Fruit fly (Drosophila melanogaster) whole organism, pupa: ENCODE data around the gene CG31265.

Experiments used
- CG10348 ChIP-seq: fragments of 200-800 bp; sonication (Bioruptor generic); IDR thresholded peaks from 2 replicates; pipeline ENCODE4 v1.3.6; 2022; ENCODE audit warnings: missing biosample characterization, missing genetic modification characterization
- CG12605 ChIP-seq: fragments of 200-800 bp; sonication (Bioruptor generic); IDR thresholded peaks from 2 replicates; pipeline ENCODE4 v1.3.6; 2022; ENCODE audit warnings: missing biosample characterization, missing genetic modification characterization
- CG13204 ChIP-seq: fragments of 200-800 bp; sonication (Bioruptor generic); optimal IDR thresholded peaks from 2 replicates; lab custom pipeline; 2018; ENCODE audit warnings: missing biosample characterization, mild to moderate bottlenecking, missing genetic modification characterization, moderate library complexity
- CG14655 ChIP-seq: fragments of 200-800 bp; sonication (Bioruptor generic); optimal IDR thresholded peaks from 3 replicates; lab custom pipeline; 2017; ENCODE audit warnings: mild to moderate bottlenecking, missing biosample characterization, missing genetic modification reagents, missing genetic modification characterization
- CG15710 ChIP-seq: fragments of 200-800 bp; sonication (Bioruptor generic); optimal IDR thresholded peaks from 2 replicates; lab custom pipeline; 2018; ENCODE audit warnings: missing biosample characterization, mild to moderate bottlenecking, missing genetic modification characterization, moderate library complexity
- CG17806 ChIP-seq: fragments of 200-800 bp; sonication (Bioruptor generic); optimal IDR thresholded peaks from 2 replicates; lab custom pipeline; 2018; ENCODE audit warnings: missing biosample characterization, mild to moderate bottlenecking, missing genetic modification characterization, moderate library complexity
- CG32121 ChIP-seq: fragments of 200-800 bp; sonication (Bioruptor generic); IDR thresholded peaks from 2 replicates; pipeline ENCODE4 v1.3.6; 2022; ENCODE audit warnings: missing biosample characterization, missing genetic modification characterization
- CG34367 ChIP-seq: fragments of 200-800 bp; sonication (Bioruptor generic); optimal IDR thresholded peaks from 2 replicates; lab custom pipeline; 2018; ENCODE audit warnings: missing biosample characterization, mild to moderate bottlenecking, missing genetic modification characterization
- CG4496 ChIP-seq: fragments of 200-800 bp; sonication (Bioruptor generic); IDR thresholded peaks from 3 replicates; pipeline ENCODE4 v1.3.6; 2022; ENCODE audit warnings: missing biosample characterization, missing genetic modification characterization
- CG8159 ChIP-seq: fragments of 200-800 bp; sonication (Bioruptor generic); optimal IDR thresholded peaks from 3 replicates; lab custom pipeline; 2018; ENCODE audit warnings: missing biosample characterization, mild to moderate bottlenecking, missing genetic modification characterization, moderate library complexity
- CG8301 ChIP-seq: fragments of 200-800 bp; sonication (Bioruptor generic); optimal IDR thresholded peaks from 2 replicates; lab custom pipeline; 2018; ENCODE audit warnings: missing biosample characterization, mild to moderate bottlenecking, missing genetic modification characterization
- CG9948 ChIP-seq: fragments of 200-800 bp; sonication (Bioruptor generic); optimal IDR thresholded peaks from 2 replicates; lab custom pipeline; 2018; ENCODE audit warnings: missing biosample characterization, mild to moderate bottlenecking, missing genetic modification characterization, moderate library complexity
- D1 ChIP-seq: fragments of 200-800 bp; sonication (Bioruptor generic); optimal IDR thresholded peaks from 2 replicates; lab custom pipeline; 2018; ENCODE audit warnings: missing biosample characterization, mild to moderate bottlenecking, missing genetic modification characterization, moderate library complexity
- EcR ChIP-seq: fragments of 200-800 bp; sonication (Bioruptor generic); optimal IDR thresholded peaks from 3 replicates; lab custom pipeline; 2019; ENCODE audit warnings: missing biosample characterization, missing genetic modification characterization, mild to moderate bottlenecking, moderate library complexity, missing genetic modification reagents
- Ets98B ChIP-seq: fragments of 200-800 bp; sonication (Bioruptor generic); IDR thresholded peaks from 2 replicates; pipeline ENCODE4 v1.3.6; 2022; ENCODE audit warnings: missing biosample characterization, missing genetic modification characterization
- Pif1A ChIP-seq: fragments of 200-800 bp; sonication (Bioruptor generic); optimal IDR thresholded peaks from 3 replicates; lab custom pipeline; 2016; ENCODE audit warnings: missing biosample characterization, missing genetic modification characterization
- Pif1B ChIP-seq: fragments of 200-800 bp; sonication (Bioruptor generic); optimal IDR thresholded peaks from 3 replicates; lab custom pipeline; 2016; ENCODE audit warnings: missing biosample characterization, missing genetic modification characterization
- Snoo ChIP-seq: fragments of 200-800 bp; sonication (Bioruptor generic); optimal IDR thresholded peaks from 3 replicates; lab custom pipeline; 2017; ENCODE audit warnings: missing biosample characterization, mild to moderate bottlenecking, missing genetic modification characterization, inconsistent platforms
- fd96Ca ChIP-seq: fragments of 200-800 bp; sonication (Bioruptor generic); IDR thresholded peaks from 3 replicates; pipeline ENCODE4 v1.3.6; 2022; ENCODE audit warnings: missing biosample characterization, missing genetic modification characterization
- gl ChIP-seq: fragments of 200-800 bp; sonication (Bioruptor generic); optimal IDR thresholded peaks from 2 replicates; lab custom pipeline; 2018; ENCODE audit warnings: missing biosample characterization, mild to moderate bottlenecking, missing genetic modification characterization
- rn ChIP-seq: fragments of 200-800 bp; sonication (Bioruptor generic); IDR thresholded peaks from 2 replicates; pipeline ENCODE4 v1.3.6; 2022; ENCODE audit warnings: missing biosample characterization, missing genetic modification characterization

The CG31265 gene

dm6 chr3R:17110880-17111726, 16.9 kb upstream of the CG31265 start:
- peak; percentile 96 for TF ChIP-seq EcR
- no peak for TF ChIP-seq CG32121

dm6 chr3R:17115668-17116067, 12.3 kb upstream of the CG31265 start:
- no peak for TF ChIP-seq rn (GFP tag; lab: Robert Waterston, UW)
- no peak for TF ChIP-seq Ets98B
- no peak for TF ChIP-seq Pif1B (GFP tag; lab: Kevin White, UChicago)
- TF ChIP-seq D1 (tag; lab: Kevin White, UChicago) = no peak

- TF ChIP-seq CG4496 (GFP tag; lab: Robert Waterston, UW) (peak; percentile 46; the same call in 2 of the 3 replicates), fd96Ca (GFP tag; lab: Robert Waterston, UW) (no peak), CG8159 (tag; lab: Kevin White, UChicago) (peak; percentile 43), CG17806 (tag; lab: Kevin White, UChicago) (peak; percentile 14), EcR (no peak)
Observed at dm6 chr3R:17116231-17116630, 11.8 kb upstream of the CG31265 start.

- TF ChIP-seq CG9948 (tag; lab: Kevin White, UChicago) (peak; percentile 56), D1 (tag; lab: Kevin White, UChicago) (no peak), Pif1B (GFP tag; lab: Kevin White, UChicago) (peak; percentile 32), CG15710 (tag; lab: Kevin White, UChicago) (peak; percentile 69), Pif1A (GFP tag; lab: Kevin White, UChicago) (peak; percentile 12), CG32121 (no peak), CG13204 (peak; percentile 6), Snoo (tag; lab: Kevin White, UChicago) (peak; percentile 66), gl (tag; lab: Kevin White, UChicago) (no peak), EcR (peak; percentile 80), CG12605 (GFP tag; lab: Robert Waterston, UW) (no peak), rn (GFP tag; lab: Robert Waterston, UW) (no peak), fd96Ca (GFP tag; lab: Robert Waterston, UW) (0 out of 3 replicates have a peak, but pooled peaks have one; percentile 47), CG10348 (GFP tag; lab: Robert Waterston, UW) (no peak), CG34367 (peak; percentile 52), CG8301 (tag; lab: Kevin White, UChicago) (peak; percentile 37), CG14655 (GFP tag; lab: Kevin White, UChicago) (peak; percentile 60), Ets98B (no peak), CG17806 (tag; lab: Kevin White, UChicago) (peak; percentile 7), CG8159 (tag; lab: Kevin White, UChicago) (peak; percentile 63), CG4496 (GFP tag; lab: Robert Waterston, UW) (peak; percentile 36; the same call in 1 of the 3 replicates)
Observed at dm6 chr3R:17117607-17118327, 10.2 kb upstream of the CG31265 start.

dm6 chr3R:17118917-17119378, 9.1 kb upstream of the CG31265 start:
- TF ChIP-seq CG9948 (tag; lab: Kevin White, UChicago) (no peak), Pif1B (GFP tag; lab: Kevin White, UChicago) (peak; percentile 20), Ets98B (no peak; the same call in 1 of the 2 replicates), Snoo (tag; lab: Kevin White, UChicago) (no peak), CG32121 (no peak), CG10348 (GFP tag; lab: Robert Waterston, UW) (no peak), CG17806 (tag; lab: Kevin White, UChicago) (no peak), Pif1A (GFP tag; lab: Kevin White, UChicago) (peak; percentile 43), CG4496 (GFP tag; lab: Robert Waterston, UW) (peak; percentile 47; the same call in 1 of the 3 replicates), gl (tag; lab: Kevin White, UChicago) (no peak), CG8301 (tag; lab: Kevin White, UChicago) (no peak), CG12605 (GFP tag; lab: Robert Waterston, UW) (peak; percentile 63), CG15710 (tag; lab: Kevin White, UChicago) (no peak), rn (GFP tag; lab: Robert Waterston, UW) (no peak), EcR (peak; percentile 16), CG34367 (no peak), CG13204 (no peak), fd96Ca (GFP tag; lab: Robert Waterston, UW) (no peak), CG14655 (GFP tag; lab: Kevin White, UChicago) (no peak), CG8159 (tag; lab: Kevin White, UChicago) (no peak)
- TF ChIP-seq, all 21 proteins: peak for 5

dm6 chr3R:17120165-17120564, 7.8 kb upstream of the CG31265 start, which contains the start of gene CG34278:
TSS of gene CG34278 (plus strand) at chr3R:17120465.
- TF ChIP-seq CG10348 (GFP tag; lab: Robert Waterston, UW) = no peak
- TF ChIP-seq Snoo (tag; lab: Kevin White, UChicago) = no peak
- TF ChIP-seq gl (tag; lab: Kevin White, UChicago) = no peak
- TF ChIP-seq CG12605 (GFP tag; lab: Robert Waterston, UW) = no peak
- TF ChIP-seq EcR = no peak
- TF ChIP-seq Pif1A (GFP tag; lab: Kevin White, UChicago) = no peak
- no peak for TF ChIP-seq CG34367
- TF ChIP-seq CG9948 (tag; lab: Kevin White, UChicago) = no peak
- TF ChIP-seq CG32121 = no peak
- TF ChIP-seq fd96Ca (GFP tag; lab: Robert Waterston, UW) = no peak
- TF ChIP-seq, all 21 proteins: peak for 0
